Worm (Caenorhabditis elegans): ENCODE data around the gene F15D4.6.

The F15D4.6 gene

ce11 chrII:13298534-13298933, 49.5 kb downstream of the F15D4.6 start:
- TF ChIP-seq egl-27 (tag; optimal IDR thresholded peaks at IDR 0.05) (no peak), nhr-77 (tag; optimal IDR thresholded peaks at IDR 0.05) (peak; percentile 84), dmd-6 (GFP tag; IDR thresholded peaks at IDR 0.05) (peak; percentile 94), fos-1 (tag; optimal IDR thresholded peaks at IDR 0.05) (peak; percentile 28), unc-62 (GFP tag; optimal IDR thresholded peaks at IDR 0.05 in 1 of 2) (no peak), unc-62 (tag; optimal IDR thresholded peaks at IDR 0.05) (no peak), nhr-28 (tag; optimal IDR thresholded peaks at IDR 0.05) (peak; percentile 88), nhr-25 (tag; optimal IDR thresholded peaks at IDR 0.05; ENCODE audit: borderline replicate concordance, insufficient read depth) (no peak), hlh-30 (tag; optimal IDR thresholded peaks at IDR 0.05; ENCODE audit: insufficient read depth) (peak; percentile 82), zip-2 (tag; optimal IDR thresholded peaks at IDR 0.05) (no peak), dve-1 (tag; optimal IDR thresholded peaks at IDR 0.05; ENCODE audit: insufficient read depth) (peak; percentile 94), sdz-12 (GFP tag; optimal IDR thresholded peaks at IDR 0.05) (no peak), set-16 (GFP tag; IDR thresholded peaks at IDR 0.05) (0 out of 2 replicates have a peak, but pooled peaks have one; percentile 4), pha-4 (GFP tag; IDR thresholded peaks at IDR 0.05) (0 out of 2 replicates have a peak, but pooled peaks have one; percentile 49), pha-4 (tag; optimal IDR thresholded peaks at IDR 0.05) (no peak), lim-7 (GFP tag; IDR thresholded peaks at IDR 0.05) (no peak), T20F7.1 (GFP tag; optimal IDR thresholded peaks at IDR 0.05) (peak; percentile 20), mxl-3 (GFP tag; optimal IDR thresholded peaks at IDR 0.05) (peak; percentile 43), nhr-42 (GFP tag; IDR thresholded peaks at IDR 0.05) (no peak), mdl-1 (tag; optimal IDR thresholded peaks at IDR 0.05) (peak; percentile 79), lin-1 (GFP tag; IDR thresholded peaks at IDR 0.05) (peak; percentile 67; the same call in 1 of the 2 replicates), daf-8 (GFP tag; IDR thresholded peaks at IDR 0.05) (no peak), nhr-102 (tag; optimal IDR thresholded peaks at IDR 0.05) (peak; percentile 70), daf-16 (GFP tag; optimal IDR thresholded peaks at IDR 0.05) (peak in 1 of 2 experiments; percentile 84), daf-16 (tag; optimal IDR thresholded peaks at IDR 0.05) (peak; percentile 85), T26A8.4 (GFP tag; IDR thresholded peaks at IDR 0.05) (no peak), daf-12 (tag; optimal IDR thresholded peaks at IDR 0.05) (no peak), spr-3 (GFP tag; optimal IDR thresholded peaks at IDR 0.05) (no peak), ama-1 (optimal IDR thresholded peaks at IDR 0.05) (peak; percentile 67), pqm-1 (tag; optimal IDR thresholded peaks at IDR 0.05) (peak; percentile 61), hlh-11 (tag; optimal IDR thresholded peaks at IDR 0.05) (peak; percentile 88), nhr-48 (tag; optimal IDR thresholded peaks at IDR 0.05) (peak; percentile 81), nhr-10 (tag; optimal IDR thresholded peaks at IDR 0.05) (peak; percentile 84), php-3 (GFP tag; IDR thresholded peaks at IDR 0.05) (peak; percentile 36; the same call in 1 of the 2 replicates), F49E8.2 (tag; optimal IDR thresholded peaks at IDR 0.05; ENCODE audit: borderline replicate concordance) (no peak), mep-1 (tag; optimal IDR thresholded peaks at IDR 0.05) (peak; percentile 55), mes-2 (tag; optimal IDR thresholded peaks at IDR 0.05; ENCODE audit: poor library complexity, severe bottlenecking) (peak; percentile 50), snpc-4 (tag; optimal IDR thresholded peaks at IDR 0.05) (peak; percentile 36), lin-13 (GFP tag; optimal IDR thresholded peaks at IDR 0.05) (peak; percentile 52), arid-1 (GFP tag; conservative IDR thresholded peaks at IDR 0.05) (no peak), D1046.2 (GFP tag; IDR thresholded peaks at IDR 0.05) (no peak), nhr-11 (tag; optimal IDR thresholded peaks at IDR 0.05) (no peak), hif-1 (tag; optimal IDR thresholded peaks at IDR 0.05) (no peak), F37D6.2 (tag; optimal IDR thresholded peaks at IDR 0.05) (no peak)

Measured in whole organism, L4 larva.